Fruit fly (Drosophila melanogaster): ENCODE data around the gene CG4198.

Gene CG4198

dm6 chrX:5317170-5317569, 4.1 kb downstream of the CG4198 start, which contains the start of the genes CG15930 and Sas10 (continued):
- TF ChIP-seq Abd-B (GFP tag; optimal IDR thresholded peaks at IDR 0.05) = no peak
- no peak for TF ChIP-seq CG4854 (GFP tag; optimal IDR thresholded peaks at IDR 0.05)
- TF ChIP-seq CG12659 (GFP tag; optimal IDR thresholded peaks at IDR 0.05) = peak; percentile 30
- TF ChIP-seq CG2129 (GFP tag; IDR thresholded peaks at IDR 0.05; ENCODE audit: partially characterized antibody) = no peak
- no peak for TF ChIP-seq Ravus (GFP tag; IDR thresholded peaks at IDR 0.05)
- TF ChIP-seq MBD-R2 (GFP tag; IDR thresholded peaks at IDR 0.05) = peak; percentile 63
- TF ChIP-seq CG2116 (GFP tag; optimal IDR thresholded peaks at IDR 0.05) = peak; percentile 20
- TF ChIP-seq CG13287 (GFP tag; IDR thresholded peaks at IDR 0.05; ENCODE audit: partially characterized antibody) = peak; percentile 56; the same call in 1 of the 2 replicates
- TF ChIP-seq Sry-δ (GFP tag; optimal IDR thresholded peaks at IDR 0.05) = peak; percentile 79
- TF ChIP-seq Dll (GFP tag; IDR thresholded peaks at IDR 0.05; ENCODE audit: partially characterized antibody) = peak; percentile 23; the same call in 1 of the 4 replicates
- peak; percentile 44 for TF ChIP-seq BEAF-32 (GFP tag; optimal IDR thresholded peaks at IDR 0.05)
- TF ChIP-seq HLH3B (GFP tag; IDR thresholded peaks at IDR 0.05) = no peak
- TF ChIP-seq CG1233 (GFP tag; optimal IDR thresholded peaks at IDR 0.05) = no peak
- no peak for TF ChIP-seq ro (GFP tag; IDR thresholded peaks at IDR 0.05)
- no peak for TF ChIP-seq HmgZ (tag; optimal IDR thresholded peaks at IDR 0.05)
- no peak for TF ChIP-seq Deaf1 (tag; optimal IDR thresholded peaks at IDR 0.05)
- peak; percentile 53 for TF ChIP-seq CG15514 (GFP tag; optimal IDR thresholded peaks at IDR 0.05)
- no peak for TF ChIP-seq CG9215 (GFP tag; IDR thresholded peaks at IDR 0.05)
- peak; percentile 5 for TF ChIP-seq CG33213 (GFP tag; optimal IDR thresholded peaks at IDR 0.05)
- peak; percentile 35; the same call in 1 of the 3 replicates for TF ChIP-seq CG34224 (GFP tag; IDR thresholded peaks at IDR 0.05; ENCODE audit: partially characterized antibody)
- 0 out of 4 replicates have a peak, but pooled peaks have one; percentile 48 for TF ChIP-seq chinmo (GFP tag; IDR thresholded peaks at IDR 0.05; ENCODE audit: partially characterized antibody)
- TF ChIP-seq ssp (GFP tag; IDR thresholded peaks at IDR 0.05) = no peak
- peak; percentile 27 for TF ChIP-seq trem (tag; optimal IDR thresholded peaks at IDR 0.05)
- no peak for TF ChIP-seq CG7745 (tag; optimal IDR thresholded peaks at IDR 0.05)
- peak; percentile 20 for TF ChIP-seq CoRest (tag; optimal IDR thresholded peaks at IDR 0.05)
- no peak for TF ChIP-seq fu2 (GFP tag; optimal IDR thresholded peaks at IDR 0.05)
- peak; percentile 13; the same call in 1 of the 3 replicates for TF ChIP-seq CG14860 (GFP tag; IDR thresholded peaks at IDR 0.05; ENCODE audit: partially characterized antibody)
- peak; percentile 16 for TF ChIP-seq cwo (GFP tag; optimal IDR thresholded peaks at IDR 0.05)
- TF ChIP-seq amos (GFP tag; IDR thresholded peaks at IDR 0.05; ENCODE audit: partially characterized antibody) = peak; percentile 49; the same call in 1 of the 2 replicates
- TF ChIP-seq CG9797 (GFP tag; optimal IDR thresholded peaks at IDR 0.05) = no peak
- peak; percentile 53; the same call in 1 of the 3 replicates for TF ChIP-seq CG6791 (GFP tag; IDR thresholded peaks at IDR 0.05; ENCODE audit: partially characterized antibody)
- TF ChIP-seq CG16813 (GFP tag; IDR thresholded peaks at IDR 0.05; ENCODE audit: partially characterized antibody) = peak; percentile 16; the same call in 1 of the 3 replicates
- TF ChIP-seq BtbVII (GFP tag; optimal IDR thresholded peaks at IDR 0.05) = no peak
- peak; percentile 72 for TF ChIP-seq Dref (GFP tag; IDR thresholded peaks at IDR 0.05)
- peak; percentile 56 for TF ChIP-seq pzg (GFP tag; optimal IDR thresholded peaks at IDR 0.05)
- no peak for TF ChIP-seq Kr (GFP tag; optimal IDR thresholded peaks at IDR 0.05)
- TF ChIP-seq YL-1 (GFP tag; optimal IDR thresholded peaks at IDR 0.05) = peak; percentile 8
- no peak for TF ChIP-seq CG8281 (tag; optimal IDR thresholded peaks at IDR 0.05)
- TF ChIP-seq ind (GFP tag; optimal IDR thresholded peaks at IDR 0.05) = no peak
- no peak for TF ChIP-seq ase (GFP tag; IDR thresholded peaks at IDR 0.05)
- TF ChIP-seq org-1 (GFP tag; optimal IDR thresholded peaks at IDR 0.05) = no peak
- TF ChIP-seq CG8944 (GFP tag; optimal IDR thresholded peaks at IDR 0.05) = no peak
- TF ChIP-seq hkb (optimal IDR thresholded peaks at IDR 0.05) = no peak
- TF ChIP-seq hkb (GFP tag; IDR thresholded peaks at IDR 0.05) = no peak
- no peak for TF ChIP-seq Oli (tag; optimal IDR thresholded peaks at IDR 0.05)
- peak; percentile 47; the same call in 1 of the 2 replicates for TF ChIP-seq Bgb (GFP tag; IDR thresholded peaks at IDR 0.05; ENCODE audit: partially characterized antibody)
- TF ChIP-seq ac (GFP tag; optimal IDR thresholded peaks at IDR 0.05) = no peak
- TF ChIP-seq Myb (GFP tag; optimal IDR thresholded peaks at IDR 0.05) = peak; percentile 67
- TF ChIP-seq phol (tag; optimal IDR thresholded peaks at IDR 0.05) = peak; percentile 90
